Fruit fly (Drosophila melanogaster): ENCODE measurements around the gene PIG-Q.

- TF ChIP-seq Dll (optimal IDR thresholded peaks at IDR 0.05) (no peak), EcR (GFP tag; optimal IDR thresholded peaks at IDR 0.05) (no peak), usp (GFP tag; optimal IDR thresholded peaks at IDR 0.05) (no peak), psq (optimal IDR thresholded peaks at IDR 0.05) (no peak), pan (optimal IDR thresholded peaks at IDR 0.05) (no peak), CG8478 (optimal IDR thresholded peaks at IDR 0.05) (no peak)
These were observed 35.4 kb upstream of the PIG-Q start for dm6 chrX:16323536-16323935.
